Worm (Caenorhabditis elegans) whole organism, late embryonic: ENCODE measurements around the gene srh-219.

Experiments
- hlh-13 ChIP-seq: fragments of 200-800 bp; sonication (Bioruptor generic); optimal IDR thresholded peaks from 2 replicates; lab custom pipeline; 2018; ENCODE audit warnings: mild to moderate bottlenecking, missing genetic modification characterization, missing compliant biosample characterization
- pha-4 ChIP-seq: fragments of 150-350 bp; optimal IDR thresholded peaks from 2 replicates; lab custom pipeline; 2018; ENCODE audit warnings: missing biosample characterization, missing genetic modification reagents, missing genetic modification characterization

DNA sequence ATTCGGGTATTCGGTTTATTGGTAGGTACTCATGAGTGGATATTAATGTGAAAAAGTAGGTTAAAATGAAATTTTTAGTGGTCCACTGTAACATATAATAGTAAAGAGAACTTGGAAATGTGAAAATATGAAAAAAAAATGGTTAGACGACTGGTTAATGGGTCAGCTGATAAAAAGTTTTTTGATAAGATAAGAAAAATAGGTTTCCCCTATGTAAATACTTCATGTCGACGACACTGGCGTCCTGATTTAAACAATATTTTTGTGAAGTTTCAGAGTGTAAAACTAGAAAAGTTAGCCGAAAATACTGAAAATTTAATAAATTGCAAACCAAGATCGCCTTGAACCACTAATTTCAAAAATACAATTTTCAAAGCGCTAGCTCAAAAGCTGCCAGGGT is 37.8 kb downstream of the srh-219 start, which contains the start of gene F21A3.11:
- TF ChIP-seq hlh-13 (no peak), pha-4 (tag; lab: Kevin White, UChicago) (no peak)
